Worm (Caenorhabditis elegans) whole organism, late embryonic: Measurements from ENCODE around the gene B0334.10.

Source experiments
- ets-4 ChIP-seq: sonication (generic microtip); optimal IDR thresholded peaks from 2 replicates; lab custom pipeline; 2016; ENCODE audit warnings: missing genetic modification characterization, missing compliant biosample characterization
- rnt-1 ChIP-seq: sonication (generic microtip); optimal IDR thresholded peaks from 2 replicates; lab custom pipeline; 2016; ENCODE audit warnings: missing genetic modification characterization, missing compliant biosample characterization

ce11 chrII:11500198-11500597 lies 18.1 kb upstream of the B0334.10 start, which contains the start of gene B0334.20:
- TF ChIP-seq ets-4 (no peak), rnt-1 (tag; lab: Kevin White, UChicago) (no peak)
